Worm (Caenorhabditis elegans) whole organism, L3 larva: ENCODE results near the gene clc-1.

Experiments
- ZK546.5 ChIP-seq: sonication (generic microtip); optimal IDR thresholded peaks from 2 replicates; lab custom pipeline; 2017; ENCODE audit warnings: missing biosample characterization, missing genetic modification characterization
- aly-2 ChIP-seq: fragments of 150-350 bp; optimal IDR thresholded peaks from 2 replicates; lab custom pipeline; 2014; ENCODE audit warnings: missing biosample characterization, missing genetic modification characterization
- ama-1 ChIP-seq: fragments of 150-350 bp; optimal IDR thresholded peaks from 2 replicates; lab custom pipeline; 2018
- ceh-16 ChIP-seq: sonication (generic microtip); optimal IDR thresholded peaks from 2 replicates; lab custom pipeline; 2017; ENCODE audit warnings: missing biosample characterization, missing genetic modification characterization
- ceh-28 ChIP-seq: fragments of 150-350 bp; optimal IDR thresholded peaks from 2 replicates; lab custom pipeline; 2014; ENCODE audit warnings: missing biosample characterization, missing genetic modification reagents, missing genetic modification characterization
- ceh-82 ChIP-seq: fragments of 150-350 bp; optimal IDR thresholded peaks from 2 replicates; lab custom pipeline; 2014; ENCODE audit warnings: missing biosample characterization, missing genetic modification characterization
- ceh-9 ChIP-seq: sonication (generic microtip); optimal IDR thresholded peaks from 2 replicates; lab custom pipeline; 2018; ENCODE audit warnings: missing biosample characterization, missing genetic modification characterization
- egl-5 ChIP-seq: fragments of 150-350 bp; optimal IDR thresholded peaks from 2 replicates; lab custom pipeline; 2017; ENCODE audit warnings: missing biosample characterization, missing genetic modification reagents, missing genetic modification characterization, inconsistent platforms
- elt-1 ChIP-seq: fragments of 150-350 bp; optimal IDR thresholded peaks from 2 replicates; lab custom pipeline; 2014; ENCODE audit warnings: missing biosample characterization, missing genetic modification characterization
- elt-2 ChIP-seq: sonication (generic microtip); optimal IDR thresholded peaks from 2 replicates; lab custom pipeline; 2016; ENCODE audit warnings: missing genetic modification reagents, mild to moderate bottlenecking, missing genetic modification characterization, missing compliant biosample characterization
- eor-1 ChIP-seq, 2 experiments: fragments of 150-350 bp; optimal IDR thresholded peaks; 2 replicates each; lab custom pipeline; 2014 to 2018; ENCODE audit warnings: missing biosample characterization in 2 of 2, missing genetic modification characterization in 2 of 2
- fkh-10 ChIP-seq: sonication (generic microtip); optimal IDR thresholded peaks from 2 replicates; lab custom pipeline; 2017; ENCODE audit warnings: missing biosample characterization, missing genetic modification reagents, missing genetic modification characterization
- fos-1 ChIP-seq: fragments of 150-350 bp; optimal IDR thresholded peaks from 2 replicates; lab custom pipeline; 2014; ENCODE audit warnings: missing biosample characterization, missing genetic modification characterization
- hmg-11 ChIP-seq: sonication (generic microtip); optimal IDR thresholded peaks from 2 replicates; lab custom pipeline; 2016; ENCODE audit warnings: missing genetic modification characterization, missing compliant biosample characterization
- jun-1 ChIP-seq: fragments of 150-350 bp; optimal IDR thresholded peaks from 2 replicates; lab custom pipeline; 2014; ENCODE audit warnings: missing biosample characterization, missing genetic modification reagents, missing genetic modification characterization
- lin-15B ChIP-seq: fragments of 150-350 bp; optimal IDR thresholded peaks from 2 replicates; lab custom pipeline; 2014; ENCODE audit warnings: missing biosample characterization, missing genetic modification characterization
- lin-39 ChIP-seq: fragments of 150-350 bp; optimal IDR thresholded peaks from 2 replicates; lab custom pipeline; 2018; ENCODE audit warnings: missing biosample characterization, missing genetic modification reagents, missing genetic modification characterization
- lsy-12 ChIP-seq: sonication (generic microtip); optimal IDR thresholded peaks from 2 replicates; lab custom pipeline; 2016; ENCODE audit warnings: mild to moderate bottlenecking, missing genetic modification characterization, missing compliant biosample characterization
- mdl-1 ChIP-seq: fragments of 150-350 bp; optimal IDR thresholded peaks from 2 replicates; lab custom pipeline; 2014; ENCODE audit warnings: missing biosample characterization, missing genetic modification characterization
- mml-1 ChIP-seq: fragments of 150-350 bp; sonication (generic microtip); optimal IDR thresholded peaks from 3 replicates; lab custom pipeline; 2014; ENCODE audit warnings: missing biosample characterization, missing genetic modification characterization
- nfya-1 ChIP-seq: sonication (generic microtip); optimal IDR thresholded peaks from 2 replicates; lab custom pipeline; 2017; ENCODE audit warnings: missing genetic modification characterization, mild to moderate bottlenecking, missing compliant biosample characterization, antibody characterized with exemption, moderate library complexity; ENCODE audit not compliant: insufficient read depth
- nhr-11 ChIP-seq: fragments of 150-350 bp; optimal IDR thresholded peaks from 2 replicates; lab custom pipeline; 2014; ENCODE audit warnings: missing biosample characterization, missing genetic modification characterization
- nhr-12 ChIP-seq: fragments of 150-350 bp; optimal IDR thresholded peaks from 2 replicates; lab custom pipeline; 2014; ENCODE audit warnings: missing biosample characterization, missing genetic modification characterization
- nhr-23 ChIP-seq: fragments of 150-350 bp; optimal IDR thresholded peaks from 2 replicates; lab custom pipeline; 2014; ENCODE audit warnings: missing biosample characterization, missing genetic modification reagents, missing genetic modification characterization
- nhr-25 ChIP-seq: sonication (generic microtip); optimal IDR thresholded peaks from 2 replicates; lab custom pipeline; 2017; ENCODE audit warnings: missing biosample characterization, missing genetic modification characterization
- nhr-28 ChIP-seq: fragments of 150-350 bp; optimal IDR thresholded peaks from 2 replicates; lab custom pipeline; 2014; ENCODE audit warnings: missing biosample characterization, missing genetic modification characterization
- nhr-43 ChIP-seq: sonication (generic microtip); optimal IDR thresholded peaks from 2 replicates; lab custom pipeline; 2016; ENCODE audit warnings: mild to moderate bottlenecking, missing genetic modification characterization, missing compliant biosample characterization; ENCODE audit not compliant: poor library complexity, severe bottlenecking
- nhr-76 ChIP-seq: fragments of 150-350 bp; sonication (generic microtip); optimal IDR thresholded peaks from 5 replicates; lab custom pipeline; 2014; ENCODE audit warnings: missing biosample characterization, missing genetic modification characterization
- nhr-77 ChIP-seq: fragments of 150-350 bp; optimal IDR thresholded peaks from 2 replicates; lab custom pipeline; 2014; ENCODE audit warnings: missing biosample characterization, missing genetic modification characterization
- pha-4 ChIP-seq: fragments of 150-350 bp; optimal IDR thresholded peaks from 2 replicates; lab custom pipeline; 2014; ENCODE audit warnings: missing biosample characterization, missing genetic modification reagents, missing genetic modification characterization
- pqm-1 ChIP-seq: fragments of 150-350 bp; optimal IDR thresholded peaks from 2 replicates; lab custom pipeline; 2017; ENCODE audit warnings: missing biosample characterization, missing genetic modification characterization, inconsistent platforms
- sea-2 ChIP-seq: fragments of 150-350 bp; sonication (generic microtip); optimal IDR thresholded peaks from 4 replicates; lab custom pipeline; 2014; ENCODE audit warnings: missing biosample characterization, missing genetic modification reagents, missing genetic modification characterization
- skn-1 ChIP-seq: fragments of 150-350 bp; optimal IDR thresholded peaks from 2 replicates; lab custom pipeline; 2014; ENCODE audit warnings: missing biosample characterization, missing genetic modification characterization
- snpc-4 ChIP-seq: fragments of 150-350 bp; optimal IDR thresholded peaks from 2 replicates; lab custom pipeline; 2014; ENCODE audit warnings: missing biosample characterization, missing genetic modification characterization
- unc-39 ChIP-seq: sonication (generic microtip); optimal IDR thresholded peaks from 4 replicates; lab custom pipeline; 2017; ENCODE audit warnings: missing biosample characterization, missing genetic modification characterization
- unc-62 ChIP-seq: fragments of 150-350 bp; sonication (generic microtip); optimal IDR thresholded peaks from 4 replicates; lab custom pipeline; 2014; ENCODE audit warnings: missing biosample characterization, missing genetic modification reagents, missing genetic modification characterization
- ztf-11 ChIP-seq: fragments of 150-350 bp; optimal IDR thresholded peaks from 2 replicates; lab custom pipeline; 2014; ENCODE audit warnings: missing biosample characterization, missing genetic modification characterization
- ztf-4 ChIP-seq: fragments of 150-350 bp; optimal IDR thresholded peaks from 2 replicates; lab custom pipeline; 2014; ENCODE audit warnings: missing biosample characterization, missing genetic modification characterization

The clc-1 gene

DNA sequence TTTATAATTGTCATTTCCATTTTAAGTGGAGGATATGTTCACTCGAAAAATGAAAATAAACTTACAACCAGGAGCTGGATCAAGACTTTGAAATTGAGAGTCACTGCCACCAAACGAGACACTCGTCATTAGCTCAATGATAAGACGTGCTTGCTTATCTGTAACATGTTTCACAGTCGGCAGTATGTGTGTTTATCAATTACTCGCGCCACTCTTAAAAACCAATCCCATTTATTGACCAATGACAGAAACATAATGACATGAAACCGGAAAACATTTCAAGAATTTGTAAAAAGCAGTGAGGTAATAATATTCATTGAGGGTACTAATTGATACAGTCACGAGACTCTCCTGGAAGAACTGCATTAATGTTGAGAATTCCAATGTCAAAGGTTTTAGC lies 39.2 kb upstream of the clc-1 start, which contains the start of gene del-5 (continued):
- TF ChIP-seq nhr-43 (tag; lab: Kevin White, UChicago) (no peak), ceh-16 (tag; lab: Kevin White, UChicago) (no peak), nhr-28 (tag; lab: Kevin White, UChicago) (no peak), lin-39 (tag; lab: Kevin White, UChicago) (no peak), jun-1 (tag; lab: Kevin White, UChicago) (peak; percentile 6)

DNA sequence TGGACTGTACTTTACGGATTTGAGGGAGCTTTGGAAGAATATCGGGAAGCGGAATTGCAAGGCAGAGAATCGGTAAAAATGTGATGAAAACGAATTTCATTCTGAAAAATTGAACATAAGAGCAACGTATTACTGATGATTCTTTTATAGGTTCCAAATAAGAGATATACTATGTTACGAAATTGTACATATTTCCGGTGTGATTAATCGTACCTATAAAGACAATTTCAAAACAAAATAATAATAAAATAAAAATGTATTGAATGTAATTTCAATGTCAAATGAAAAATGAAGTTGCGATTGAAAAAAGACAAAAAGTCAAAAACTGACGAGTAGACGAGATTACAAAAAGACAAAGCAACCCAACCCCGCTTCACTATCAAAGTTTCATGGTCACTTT lies 38.3 kb upstream of the clc-1 start, which contains the start of gene ttr-31:
TSS of gene ttr-31 (minus strand) at position 101 of the 400 bp plus-strand sequence.
- TF ChIP-seq egl-5 (tag; lab: Kevin White, UChicago), result no peak
- no peak for TF ChIP-seq mdl-1 (tag; lab: Kevin White, UChicago)
- TF ChIP-seq nhr-23 (tag; lab: Kevin White, UChicago), result no peak
- no peak for TF ChIP-seq nhr-28 (tag; lab: Kevin White, UChicago)
- no peak for TF ChIP-seq ceh-9 (tag; lab: Kevin White, UChicago)
- TF ChIP-seq nhr-25 (tag; lab: Kevin White, UChicago), result no peak
- TF ChIP-seq hmg-11 (tag; lab: Kevin White, UChicago), result no peak
- no peak for TF ChIP-seq jun-1 (tag; lab: Kevin White, UChicago)
- no peak for TF ChIP-seq nhr-12 (tag; lab: Kevin White, UChicago)
- no peak for TF ChIP-seq lin-15B (tag; lab: Kevin White, UChicago)
- no peak for TF ChIP-seq fkh-10 (GFP tag; lab: Kevin White, UChicago)
- no peak for TF ChIP-seq mml-1
- TF ChIP-seq ceh-28 (tag; lab: Kevin White, UChicago), result no peak
- TF ChIP-seq pha-4, result no peak
- no peak for TF ChIP-seq aly-2 (tag; lab: Kevin White, UChicago)
- TF ChIP-seq sea-2, result no peak

DNA sequence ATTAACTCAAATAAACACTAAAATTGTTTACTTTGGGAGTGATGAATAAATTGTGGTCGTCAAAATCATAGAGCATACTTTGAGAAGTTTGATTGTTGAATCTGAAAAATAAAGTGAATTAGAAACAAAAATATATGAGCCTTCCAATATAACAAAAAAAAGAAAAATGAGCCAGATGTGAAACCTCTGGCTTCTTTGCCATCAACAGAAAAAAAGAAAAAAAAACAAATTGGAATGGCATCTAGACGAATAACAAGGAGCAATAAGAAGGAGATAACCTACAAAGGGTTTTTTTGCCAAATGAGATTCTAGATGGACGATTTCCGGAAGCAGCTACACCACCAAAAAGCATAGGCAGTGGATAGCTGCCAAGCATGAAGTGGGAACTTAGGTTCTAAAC lies 36.7 kb upstream of the clc-1 start, which contains the start of gene F58A3.4:
TSS of gene F58A3.4 (minus strand) at position 101 of the 400 bp plus-strand sequence.
- TF ChIP-seq jun-1 (tag; lab: Kevin White, UChicago), result no peak
- TF ChIP-seq elt-1 (tag; lab: Kevin White, UChicago), result no peak

DNA sequence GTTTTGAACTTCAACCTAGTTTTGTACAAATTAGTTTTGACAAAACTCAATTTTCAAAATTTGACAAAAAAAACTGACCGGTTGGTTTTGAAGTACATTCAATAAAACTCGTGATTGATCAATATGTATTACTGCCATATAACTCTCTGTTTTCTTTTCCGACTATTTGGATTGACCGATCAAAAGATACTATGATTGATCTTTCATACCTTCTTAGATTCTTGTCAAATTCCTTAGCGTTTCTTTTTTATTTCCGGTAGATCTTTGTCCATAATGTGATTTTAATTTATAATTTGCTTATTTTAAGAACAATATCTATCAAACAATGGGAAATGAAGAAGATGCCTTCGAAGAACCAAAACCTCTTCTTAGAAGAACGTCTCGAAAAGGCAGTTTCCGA lies 34.9 kb upstream of the clc-1 start, which contains the start of gene F58A3.3:
TSS of gene F58A3.3 (plus strand) at position 301 of the 400 bp plus-strand sequence.
- TF ChIP-seq nhr-43 (tag; lab: Kevin White, UChicago) (no peak), fkh-10 (GFP tag; lab: Kevin White, UChicago) (no peak), sea-2 (no peak), eor-1 (tag; optimal IDR thresholded peaks at IDR 0.05; lab: Kevin White, UChicago) (no peak), snpc-4 (tag; lab: Kevin White, UChicago) (no peak), nhr-28 (tag; lab: Kevin White, UChicago) (no peak), nhr-12 (tag; lab: Kevin White, UChicago) (no peak), lin-15B (tag; lab: Kevin White, UChicago) (no peak), ZK546.5 (no peak)

DNA sequence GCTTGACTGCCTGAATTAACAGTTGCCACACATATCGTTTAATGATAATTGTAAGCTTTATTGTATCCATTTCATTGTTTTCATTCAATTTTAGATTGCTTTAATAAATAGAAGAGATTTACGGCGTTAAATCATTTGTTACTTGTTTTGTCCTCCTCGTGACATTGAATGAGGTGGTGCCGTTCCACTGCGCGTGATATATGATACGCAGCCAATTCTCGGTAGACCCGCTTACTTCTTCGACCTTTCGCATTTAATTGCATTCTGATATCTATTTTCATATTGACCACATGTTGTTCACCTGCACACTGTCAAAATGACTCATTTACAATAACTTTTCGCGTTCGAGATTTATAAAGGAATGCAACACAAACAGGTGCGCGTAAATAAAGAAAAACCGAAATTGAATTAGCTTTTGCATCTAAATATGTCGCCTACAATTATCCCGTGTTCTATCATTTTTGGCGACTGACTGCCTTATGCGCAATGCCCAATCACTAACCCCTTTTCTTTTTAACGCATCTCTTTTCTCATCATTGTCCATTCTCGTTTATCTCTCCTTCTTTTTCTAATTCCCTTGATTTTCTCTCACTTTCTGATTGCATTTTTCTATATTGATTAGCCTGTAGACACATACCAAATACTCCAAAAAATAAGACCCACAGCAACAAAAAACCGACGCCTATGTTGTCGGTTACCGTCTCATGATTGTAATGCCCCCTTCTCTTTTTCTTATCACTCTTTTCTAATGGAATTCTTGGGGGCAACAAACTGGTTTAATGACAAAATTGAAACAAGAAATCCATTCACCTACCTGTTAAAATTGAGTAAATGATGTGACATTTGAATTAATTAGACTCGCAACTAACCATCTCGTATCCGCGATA lies 32.6 kb upstream of the clc-1 start:
- TF ChIP-seq unc-39 (no peak), ama-1 (lab: Kevin White, UChicago) (no peak), ceh-9 (tag; lab: Kevin White, UChicago) (no peak), fkh-10 (GFP tag; lab: Kevin White, UChicago) (no peak), hmg-11 (tag; lab: Kevin White, UChicago) (no peak), unc-62 (GFP tag; lab: Kevin White, UChicago) (no peak), ZK546.5 (no peak), pha-4 (no peak), sea-2 (no peak), elt-2 (no peak), nhr-76 (tag; lab: Kevin White, UChicago) (no peak), eor-1 (tag; optimal IDR thresholded peaks at IDR 0.05; lab: Kevin White, UChicago) (no peak), nhr-77 (no peak), mdl-1 (tag; lab: Kevin White, UChicago) (no peak), nfya-1 (no peak), aly-2 (tag; lab: Kevin White, UChicago) (no peak), snpc-4 (tag; lab: Kevin White, UChicago) (no peak), pqm-1 (no peak), skn-1 (tag; lab: Kevin White, UChicago) (no peak), egl-5 (tag; lab: Kevin White, UChicago) (no peak), nhr-12 (tag; lab: Kevin White, UChicago) (no peak), nhr-11 (tag; lab: Kevin White, UChicago) (no peak), lsy-12 (no peak), nhr-43 (tag; lab: Kevin White, UChicago) (peak; percentile 37), nhr-25 (tag; lab: Kevin White, UChicago) (peak; percentile 28), ztf-4 (tag; lab: Kevin White, UChicago) (no peak), ceh-16 (tag; lab: Kevin White, UChicago) (no peak), ceh-82 (tag; lab: Kevin White, UChicago) (no peak), mml-1 (no peak), nhr-23 (tag; lab: Kevin White, UChicago) (peak; percentile 48), fos-1 (tag; lab: Kevin White, UChicago) (no peak), ceh-28 (tag; lab: Kevin White, UChicago) (peak; percentile 25), elt-1 (tag; lab: Kevin White, UChicago) (no peak), ztf-11 (tag; lab: Kevin White, UChicago) (no peak)
